Worm (Caenorhabditis elegans) whole organism, L2 larva: ENCODE measurements around the gene srw-19.

ENCODE experiments used
- R02D3.7 ChIP-seq: fragments of 150-350 bp; optimal IDR thresholded peaks from 2 replicates; lab custom pipeline; 2014; ENCODE audit warnings: missing biosample characterization, missing genetic modification characterization
- Y55F3AM.14 ChIP-seq: fragments of 200-800 bp; sonication (Bioruptor generic); optimal IDR thresholded peaks from 2 replicates; lab custom pipeline; 2018; ENCODE audit warnings: mild to moderate bottlenecking, missing genetic modification characterization, missing compliant biosample characterization
- alr-1 ChIP-seq: fragments of 150-350 bp; optimal IDR thresholded peaks from 2 replicates; lab custom pipeline; 2014; ENCODE audit warnings: missing biosample characterization, missing genetic modification characterization
- blmp-1 ChIP-seq: sonication (generic microtip); optimal IDR thresholded peaks from 2 replicates; lab custom pipeline; 2017; ENCODE audit warnings: missing genetic modification characterization, mild to moderate bottlenecking, missing compliant biosample characterization, antibody characterized with exemption, moderate library complexity; ENCODE audit not compliant: insufficient read depth
- ceh-16 ChIP-seq: fragments of 150-350 bp; optimal IDR thresholded peaks from 2 replicates; lab custom pipeline; 2014; ENCODE audit warnings: missing biosample characterization, missing genetic modification characterization
- ceh-82 ChIP-seq: fragments of 150-350 bp; optimal IDR thresholded peaks from 2 replicates; lab custom pipeline; 2014; ENCODE audit warnings: missing biosample characterization, missing genetic modification characterization
- egl-27 ChIP-seq: sonication (generic microtip); optimal IDR thresholded peaks from 3 replicates; lab custom pipeline; 2017; ENCODE audit warnings: missing biosample characterization, missing genetic modification reagents, missing genetic modification characterization
- gmeb-1 ChIP-seq: fragments of 150-350 bp; optimal IDR thresholded peaks from 2 replicates; lab custom pipeline; 2014; ENCODE audit warnings: missing biosample characterization, missing genetic modification characterization
- lin-11 ChIP-seq: fragments of 150-350 bp; sonication (generic microtip); optimal IDR thresholded peaks from 2 replicates; lab custom pipeline; 2014; ENCODE audit warnings: missing biosample characterization, missing genetic modification characterization, inconsistent platforms, mixed read lengths
- lin-13 ChIP-seq: fragments of 150-350 bp; optimal IDR thresholded peaks from 2 replicates; lab custom pipeline; 2014; ENCODE audit warnings: missing biosample characterization, missing genetic modification reagents, missing genetic modification characterization
- mbf-1 ChIP-seq: sonication (generic microtip); optimal IDR thresholded peaks from 2 replicates; lab custom pipeline; 2017; ENCODE audit warnings: missing biosample characterization, missing genetic modification characterization
- mdl-1 ChIP-seq, 2 experiments: fragments of 150-350 bp in 1 of 2; sonication (generic microtip) in 1 of 2; optimal IDR thresholded peaks; 2 replicates each; lab custom pipeline; 2017; ENCODE audit warnings: missing biosample characterization in 2 of 2, missing genetic modification characterization in 2 of 2
- nhr-10 ChIP-seq: sonication (generic microtip); optimal IDR thresholded peaks from 2 replicates; lab custom pipeline; 2017; ENCODE audit warnings: missing biosample characterization, missing genetic modification characterization
- nhr-11 ChIP-seq: fragments of 150-350 bp; optimal IDR thresholded peaks from 2 replicates; lab custom pipeline; 2014; ENCODE audit warnings: missing biosample characterization, missing genetic modification characterization
- nhr-12 ChIP-seq: fragments of 150-350 bp; optimal IDR thresholded peaks from 2 replicates; lab custom pipeline; 2014; ENCODE audit warnings: missing biosample characterization, missing genetic modification characterization
- nhr-129 ChIP-seq: fragments of 150-350 bp; optimal IDR thresholded peaks from 2 replicates; lab custom pipeline; 2014; ENCODE audit warnings: missing biosample characterization, missing genetic modification characterization
- nhr-21 ChIP-seq: fragments of 150-350 bp; optimal IDR thresholded peaks from 2 replicates; lab custom pipeline; 2014; ENCODE audit warnings: missing biosample characterization, missing genetic modification characterization
- nhr-23 ChIP-seq: fragments of 150-350 bp; optimal IDR thresholded peaks from 2 replicates; lab custom pipeline; 2014; ENCODE audit warnings: missing biosample characterization, missing genetic modification reagents, missing genetic modification characterization
- nhr-237 ChIP-seq: fragments of 150-350 bp; optimal IDR thresholded peaks from 2 replicates; lab custom pipeline; 2014; ENCODE audit warnings: missing biosample characterization, missing genetic modification characterization
- nhr-25 ChIP-seq: fragments of 150-350 bp; sonication (generic microtip); optimal IDR thresholded peaks from 3 replicates; lab custom pipeline; 2014; ENCODE audit warnings: missing biosample characterization, missing genetic modification characterization
- nhr-6 ChIP-seq: fragments of 150-350 bp; optimal IDR thresholded peaks from 2 replicates; lab custom pipeline; 2014; ENCODE audit warnings: missing biosample characterization, missing genetic modification characterization
- peb-1 ChIP-seq: fragments of 150-350 bp; optimal IDR thresholded peaks from 2 replicates; lab custom pipeline; 2014; ENCODE audit warnings: missing biosample characterization, missing genetic modification characterization
- sem-4 ChIP-seq: fragments of 150-350 bp; optimal IDR thresholded peaks from 2 replicates; lab custom pipeline; 2014; ENCODE audit warnings: missing biosample characterization, missing genetic modification reagents, missing genetic modification characterization
- skn-1 ChIP-seq: sonication (generic microtip); optimal IDR thresholded peaks from 2 replicates; lab custom pipeline; 2017; ENCODE audit warnings: missing biosample characterization, missing genetic modification characterization
- sma-3 ChIP-seq: sonication (generic microtip); optimal IDR thresholded peaks from 2 replicates; lab custom pipeline; 2016; ENCODE audit warnings: missing genetic modification reagents, missing genetic modification characterization, missing compliant biosample characterization
- sma-9 ChIP-seq, 2 experiments: fragments of 150-350 bp in 1 of 2; sonication (generic microtip) in 1 of 2; optimal IDR thresholded peaks; 2 replicates each; lab custom pipeline; 2014 to 2016; ENCODE audit warnings: missing genetic modification characterization in 2 of 2, mild to moderate bottlenecking in 1 of 2, missing biosample characterization in 1 of 2, missing compliant biosample characterization in 1 of 2, missing genetic modification reagents in 1 of 2, moderate library complexity in 1 of 2
- zag-1 ChIP-seq: fragments of 150-350 bp; optimal IDR thresholded peaks from 2 replicates; lab custom pipeline; 2014; ENCODE audit warnings: missing biosample characterization, missing genetic modification characterization

srw-19 gene

DNA sequence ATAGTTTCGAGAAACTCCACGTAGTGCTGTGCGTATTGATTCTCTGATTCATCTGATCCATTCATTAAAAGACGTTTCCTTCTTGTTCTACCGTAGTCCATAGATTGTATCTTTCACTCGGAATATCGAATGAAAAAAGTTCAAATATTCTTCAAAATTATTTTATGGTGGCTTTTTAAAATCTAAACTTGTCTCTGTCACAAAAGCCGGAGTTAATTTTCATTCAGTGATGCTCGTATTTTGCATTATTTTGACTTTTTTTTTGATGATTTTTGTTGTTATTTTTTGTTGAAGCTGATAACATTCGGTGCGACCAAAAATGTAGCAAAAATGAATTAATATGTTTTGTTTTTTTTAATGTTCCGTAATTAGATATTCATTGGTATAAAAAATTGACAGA is 45.5 kb downstream of the srw-19 start, which contains the start of gene nhr-164:
nhr-164 (minus strand) TSS at position 101 of the 400 bp plus-strand sequence.
- TF ChIP-seq zag-1 (tag; lab: Kevin White, UChicago) (no peak), egl-27 (tag; lab: Kevin White, UChicago) (no peak), nhr-23 (tag; lab: Kevin White, UChicago) (no peak), alr-1 (tag; lab: Kevin White, UChicago) (no peak), Y55F3AM.14 (GFP tag; lab: Kevin White, UChicago) (no peak), sem-4 (no peak), nhr-10 (tag; lab: Kevin White, UChicago) (no peak), nhr-12 (tag; lab: Kevin White, UChicago) (no peak), R02D3.7 (no peak), sma-9 (GFP tag; optimal IDR thresholded peaks at IDR 0.05; lab: Kevin White, UChicago) (no peak), sma-9 (tag; optimal IDR thresholded peaks at IDR 0.05; lab: Kevin White, UChicago) (no peak), blmp-1 (tag; lab: Kevin White, UChicago) (no peak), mbf-1 (tag; lab: Kevin White, UChicago) (no peak)

DNA sequence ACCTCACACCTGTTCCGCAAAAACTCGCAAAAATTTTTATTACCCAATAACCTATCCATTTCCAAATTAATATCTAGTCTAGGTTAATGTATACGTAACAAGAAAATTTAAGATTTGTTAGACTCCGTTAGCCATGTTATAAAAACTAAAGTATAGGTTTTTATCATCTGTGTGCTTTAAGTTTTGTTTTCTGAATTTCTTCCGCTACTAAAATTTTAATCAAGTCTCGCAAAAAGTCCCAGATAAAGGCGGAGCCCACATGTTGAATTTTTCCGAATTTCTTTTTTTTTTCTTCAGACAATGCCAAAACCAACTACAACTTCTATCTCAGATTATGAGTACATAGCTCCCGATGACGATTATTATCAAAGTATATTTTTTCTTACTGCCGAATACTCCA is 49.0 kb downstream of the srw-19 start, which contains the start of gene srw-13:
srw-13 (plus strand) TSS at position 301 of the 400 bp plus-strand sequence.
- TF ChIP-seq nhr-129 (tag; lab: Kevin White, UChicago) (no peak), blmp-1 (tag; lab: Kevin White, UChicago) (no peak), nhr-21 (tag; lab: Kevin White, UChicago) (no peak), sma-9 (GFP tag; optimal IDR thresholded peaks at IDR 0.05; lab: Kevin White, UChicago) (no peak), sma-9 (tag; optimal IDR thresholded peaks at IDR 0.05; lab: Kevin White, UChicago) (no peak), nhr-12 (tag; lab: Kevin White, UChicago) (no peak), skn-1 (no peak), zag-1 (tag; lab: Kevin White, UChicago) (no peak), nhr-23 (tag; lab: Kevin White, UChicago) (no peak), nhr-237 (tag; lab: Kevin White, UChicago) (no peak), mdl-1 (tag; optimal IDR thresholded peaks at IDR 0.05; lab: Kevin White, UChicago) (no peak), ceh-82 (no peak), nhr-10 (tag; lab: Kevin White, UChicago) (no peak), mbf-1 (tag; lab: Kevin White, UChicago) (no peak), sem-4 (no peak), nhr-6 (tag; lab: Kevin White, UChicago) (no peak), lin-13 (no peak)
- TF ChIP-seq, all 48 proteins: peak for 0

DNA sequence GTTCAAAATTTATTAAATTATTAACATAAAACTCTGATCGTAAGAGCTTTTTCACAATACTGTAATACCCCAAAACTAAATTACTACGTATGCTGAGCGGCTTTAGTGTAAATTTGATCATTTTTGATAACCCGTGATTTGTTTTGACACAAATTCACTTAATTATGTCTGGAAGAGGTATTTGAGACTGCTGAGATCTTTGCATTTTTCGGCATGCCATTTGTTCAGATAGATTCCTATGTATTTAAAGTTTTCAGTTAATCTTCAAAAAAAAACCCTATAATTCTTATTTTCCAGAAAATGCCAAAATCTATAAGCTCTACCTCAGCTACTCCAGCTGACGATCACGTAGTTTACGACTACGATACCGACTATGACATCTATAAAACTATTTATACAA is 50.9 kb downstream of the srw-19 start, which contains the start of gene srw-15:
srw-15 (plus strand) TSS at position 301 of the 400 bp plus-strand sequence.
- TF ChIP-seq nhr-21 (tag; lab: Kevin White, UChicago) = no peak
- TF ChIP-seq mbf-1 (tag; lab: Kevin White, UChicago) = no peak
- no peak for TF ChIP-seq ceh-16
- TF ChIP-seq peb-1 (tag; lab: Kevin White, UChicago) = no peak
- TF ChIP-seq gmeb-1 (tag; lab: Kevin White, UChicago) = no peak
- no peak for TF ChIP-seq nhr-25
- TF ChIP-seq sma-3 = no peak
- no peak for TF ChIP-seq egl-27 (tag; lab: Kevin White, UChicago)
- no peak for TF ChIP-seq lin-11 (tag; lab: Kevin White, UChicago)
- no peak for TF ChIP-seq nhr-12 (tag; lab: Kevin White, UChicago)
- no peak for TF ChIP-seq nhr-237 (tag; lab: Kevin White, UChicago)
- TF ChIP-seq nhr-11 = no peak
- TF ChIP-seq, all 48 proteins: peak for 0
